Worm (Caenorhabditis elegans): ENCODE data around the gene bath-47.

Gene bath-47

ce11 chrII:1607575-1607974 is 6.0 kb downstream of the bath-47 start:
- TF ChIP-seq hlh-11 (tag; optimal IDR thresholded peaks at IDR 0.05) (peak; percentile 15), pqm-1 (tag; optimal IDR thresholded peaks at IDR 0.05) (peak; percentile 80), daf-16 (GFP tag; optimal IDR thresholded peaks at IDR 0.05) (no peak), daf-16 (tag; optimal IDR thresholded peaks at IDR 0.05) (peak; percentile 86), lin-15B (tag; optimal IDR thresholded peaks at IDR 0.05) (no peak), nhr-41 (GFP tag; IDR thresholded peaks at IDR 0.05) (no peak), nhr-77 (tag; optimal IDR thresholded peaks at IDR 0.05) (peak; percentile 46), nhr-28 (tag; optimal IDR thresholded peaks at IDR 0.05) (peak; percentile 48), nhr-6 (tag; optimal IDR thresholded peaks at IDR 0.05) (no peak)

- TF ChIP-seq skn-1 (tag; optimal IDR thresholded peaks at IDR 0.05) (no peak), hlh-11 (tag; optimal IDR thresholded peaks at IDR 0.05) (peak; percentile 56), ZK337.2 (GFP tag; IDR thresholded peaks at IDR 0.05) (no peak), pqm-1 (tag; optimal IDR thresholded peaks at IDR 0.05) (peak; percentile 82), lin-1 (GFP tag; IDR thresholded peaks at IDR 0.05) (no peak), mxl-3 (GFP tag; optimal IDR thresholded peaks at IDR 0.05) (peak; percentile 31), nhr-28 (tag; optimal IDR thresholded peaks at IDR 0.05) (peak; percentile 59), daf-16 (GFP tag; optimal IDR thresholded peaks at IDR 0.05) (no peak), daf-16 (tag; optimal IDR thresholded peaks at IDR 0.05) (peak; percentile 85), set-16 (GFP tag; IDR thresholded peaks at IDR 0.05) (no peak), madf-5 (GFP tag; IDR thresholded peaks at IDR 0.05) (no peak), nhr-77 (tag; optimal IDR thresholded peaks at IDR 0.05) (peak; percentile 49)
Measured at ce11 chrII:1608915-1609314, 7.3 kb downstream of the bath-47 start.

- TF ChIP-seq aly-2 (tag; optimal IDR thresholded peaks at IDR 0.05) = no peak
- peak; percentile 41 for TF ChIP-seq pqm-1 (tag; optimal IDR thresholded peaks at IDR 0.05)
- no peak for TF ChIP-seq arid-1 (GFP tag; conservative IDR thresholded peaks at IDR 0.05)
- no peak for TF ChIP-seq daf-8 (GFP tag; IDR thresholded peaks at IDR 0.05)
- no peak for TF ChIP-seq lin-39 (tag; optimal IDR thresholded peaks at IDR 0.05)
- no peak for TF ChIP-seq ces-1 (GFP tag; optimal IDR thresholded peaks at IDR 0.05)
- TF ChIP-seq daf-16 (GFP tag; optimal IDR thresholded peaks at IDR 0.05) = no peak
- peak; percentile 19 for TF ChIP-seq daf-16 (tag; optimal IDR thresholded peaks at IDR 0.05)
- no peak for TF ChIP-seq hlh-11 (tag; optimal IDR thresholded peaks at IDR 0.05)
- no peak for TF ChIP-seq nhr-42 (GFP tag; IDR thresholded peaks at IDR 0.05)
- no peak for TF ChIP-seq zip-2 (tag; optimal IDR thresholded peaks at IDR 0.05)
- no peak for TF ChIP-seq snpc-1.2 (GFP tag; IDR thresholded peaks at IDR 0.05)
- no peak for TF ChIP-seq unc-130 (GFP tag; optimal IDR thresholded peaks at IDR 0.05)
- no peak for TF ChIP-seq dmd-8 (GFP tag; IDR thresholded peaks at IDR 0.05)
- TF ChIP-seq nhr-76 (tag; optimal IDR thresholded peaks at IDR 0.05) = no peak
- no peak for TF ChIP-seq lin-13 (GFP tag; optimal IDR thresholded peaks at IDR 0.05)
- TF ChIP-seq nhr-28 (tag; optimal IDR thresholded peaks at IDR 0.05) = peak; percentile 13
- TF ChIP-seq mep-1 (tag; optimal IDR thresholded peaks at IDR 0.05) = no peak
- no peak for TF ChIP-seq ceh-32 (tag; optimal IDR thresholded peaks at IDR 0.05; ENCODE audit: poor library complexity)
- no peak for TF ChIP-seq ceh-62 (tag; optimal IDR thresholded peaks at IDR 0.05)
- TF ChIP-seq zfp-3 (GFP tag; conservative IDR thresholded peaks at IDR 0.05) = no peak
- no peak for TF ChIP-seq set-16 (GFP tag; IDR thresholded peaks at IDR 0.05)
- no peak for TF ChIP-seq F49E8.2 (tag; optimal IDR thresholded peaks at IDR 0.05; ENCODE audit: borderline replicate concordance)
- TF ChIP-seq unc-62 (GFP tag; optimal IDR thresholded peaks at IDR 0.05 in 1 of 2) = peak in 1 of 2 experiments; percentile 28
- no peak for TF ChIP-seq unc-62 (tag; optimal IDR thresholded peaks at IDR 0.05)
- TF ChIP-seq lin-1 (GFP tag; IDR thresholded peaks at IDR 0.05) = no peak
- TF ChIP-seq nhr-77 (tag; optimal IDR thresholded peaks at IDR 0.05) = no peak
- TF ChIP-seq T26A8.4 (GFP tag; IDR thresholded peaks at IDR 0.05) = no peak
- no peak for TF ChIP-seq nhr-102 (tag; optimal IDR thresholded peaks at IDR 0.05)
- no peak for TF ChIP-seq tag-97 (GFP tag; IDR thresholded peaks at IDR 0.05)
- TF ChIP-seq ceh-44 (GFP tag; IDR thresholded peaks at IDR 0.05) = no peak
- TF ChIP-seq ceh-20 (GFP tag; IDR thresholded peaks at IDR 0.05) = no peak
- no peak for TF ChIP-seq nhr-41 (GFP tag; IDR thresholded peaks at IDR 0.05)
- no peak for TF ChIP-seq nhr-237 (tag; optimal IDR thresholded peaks at IDR 0.05)
Measured at ce11 chrII:1610630-1611029, 9.0 kb downstream of the bath-47 start, which contains the start of gene fbxa-163. fbxa-163 (minus strand) TSS chrII:1610730.

Measured in whole organism, L4 larva.